Fruit fly (Drosophila melanogaster) whole organism, embryonic: ENCODE results near the gene pkaap.
A peak's percentile ranks its signal among the peaks of the same experiment; 100 is the strongest.

ENCODE experiments used
- Abd-B ChIP-seq: fragments of 200-800 bp; sonication (Bioruptor generic); optimal IDR thresholded peaks from 2 replicates; lab custom pipeline; 2018; ENCODE audit warnings: missing biosample characterization, mild to moderate bottlenecking, missing genetic modification characterization, moderate library complexity
- Asciz ChIP-seq: fragments of 200-800 bp; sonication (Bioruptor generic); optimal IDR thresholded peaks from 2 replicates; lab custom pipeline; 2017; ENCODE audit warnings: missing biosample characterization, mild to moderate bottlenecking, missing genetic modification characterization, missing genetic modification reagents
- Awh ChIP-seq: fragments of 200-800 bp; sonication (Bioruptor generic); IDR thresholded peaks from 2 replicates; pipeline ENCODE4, ENCODE4 v1.3.6; 2022; ENCODE audit warnings: missing biosample characterization, missing genetic modification characterization
- CG10209 ChIP-seq: fragments of 200-800 bp; sonication (Bioruptor generic); optimal IDR thresholded peaks from 3 replicates; lab custom pipeline; 2017; ENCODE audit warnings: missing biosample characterization, mild to moderate bottlenecking, missing genetic modification characterization, missing genetic modification reagents
- CG12219 ChIP-seq: fragments of 200-800 bp; sonication (Bioruptor generic); optimal IDR thresholded peaks from 3 replicates; lab custom pipeline; 2018; ENCODE audit warnings: missing biosample characterization, mild to moderate bottlenecking, missing genetic modification characterization
- CG12744 ChIP-seq: fragments of 200-800 bp; sonication (Bioruptor generic); optimal IDR thresholded peaks from 2 replicates; lab custom pipeline; 2016; ENCODE audit warnings: missing biosample characterization, missing genetic modification characterization
- CG13296 ChIP-seq: fragments of 200-800 bp; sonication (Bioruptor generic); optimal IDR thresholded peaks from 3 replicates; lab custom pipeline; 2018; ENCODE audit warnings: missing biosample characterization, mild to moderate bottlenecking, missing genetic modification characterization
- CG14050 ChIP-seq: fragments of 200-800 bp; sonication (Bioruptor generic); IDR thresholded peaks from 3 replicates; pipeline ENCODE4 v1.3.6; 2022; ENCODE audit warnings: missing biosample characterization, missing genetic modification characterization
- CG14441 ChIP-seq: fragments of 200-800 bp; sonication (Bioruptor generic); IDR thresholded peaks from 2 replicates; pipeline ENCODE4 v1.3.6; 2022; ENCODE audit warnings: missing biosample characterization, missing genetic modification characterization
- CG15601 ChIP-seq: fragments of 200-800 bp; sonication (Bioruptor generic); optimal IDR thresholded peaks from 3 replicates; lab custom pipeline; 2019; ENCODE audit warnings: missing biosample characterization, mild to moderate bottlenecking, missing genetic modification characterization, moderate library complexity
- CG17568 ChIP-seq: fragments of 200-800 bp; sonication (Bioruptor generic); optimal IDR thresholded peaks from 2 replicates; lab custom pipeline; 2018; ENCODE audit warnings: missing biosample characterization, mild to moderate bottlenecking, missing genetic modification characterization, moderate library complexity
- CG18599 ChIP-seq: fragments of 200-800 bp; sonication (Bioruptor generic); optimal IDR thresholded peaks from 3 replicates; lab custom pipeline; 2017; ENCODE audit warnings: missing biosample characterization, missing genetic modification characterization, mild to moderate bottlenecking, moderate library complexity, missing genetic modification reagents
- CG2120 ChIP-seq: fragments of 200-800 bp; sonication (Bioruptor generic); optimal IDR thresholded peaks from 3 replicates; lab custom pipeline; 2016; ENCODE audit warnings: missing biosample characterization, missing genetic modification characterization
- CG2129 ChIP-seq: fragments of 200-800 bp; sonication (Bioruptor generic); IDR thresholded peaks from 2 replicates; pipeline ENCODE4 v1.3.6; 2022; ENCODE audit warnings: missing biosample characterization, missing genetic modification characterization; ENCODE audit not compliant: partially characterized antibody
- CG2678 ChIP-seq: fragments of 200-800 bp; sonication (Bioruptor generic); optimal IDR thresholded peaks from 3 replicates; lab custom pipeline; 2019; ENCODE audit warnings: missing biosample characterization, mild to moderate bottlenecking, missing genetic modification characterization, moderate library complexity
- CG42726 ChIP-seq: fragments of 200-800 bp; sonication (Bioruptor generic); IDR thresholded peaks from 2 replicates; pipeline ENCODE4 v1.3.6; 2022; ENCODE audit warnings: missing biosample characterization, missing genetic modification characterization; ENCODE audit not compliant: partially characterized antibody
- CG4424 ChIP-seq: fragments of 200-800 bp; sonication (Bioruptor generic); optimal IDR thresholded peaks from 3 replicates; lab custom pipeline; 2016; ENCODE audit warnings: missing biosample characterization, missing genetic modification characterization
- CG6791 ChIP-seq: fragments of 200-800 bp; sonication (Bioruptor generic); IDR thresholded peaks from 3 replicates; pipeline ENCODE4 v1.3.6; 2022; ENCODE audit warnings: missing biosample characterization, missing genetic modification characterization; ENCODE audit not compliant: partially characterized antibody
- CG8924 ChIP-seq: fragments of 200-800 bp; optimal IDR thresholded peaks from 3 replicates; lab custom pipeline; 2019; ENCODE audit warnings: missing biosample characterization, mild to moderate bottlenecking, missing genetic modification characterization, moderate library complexity
- CG9215 ChIP-seq: fragments of 200-800 bp; sonication (Bioruptor generic); IDR thresholded peaks from 2 replicates; pipeline ENCODE4 v1.3.6; 2022; ENCODE audit warnings: missing biosample characterization, missing genetic modification characterization
- Ets97D ChIP-seq: fragments of 200-800 bp; sonication (Bioruptor generic); optimal IDR thresholded peaks from 3 replicates; lab custom pipeline; 2016; ENCODE audit warnings: missing biosample characterization, missing genetic modification characterization
- Fer3 ChIP-seq: fragments of 200-800 bp; sonication (Bioruptor generic); optimal IDR thresholded peaks from 2 replicates; lab custom pipeline; 2018; ENCODE audit warnings: missing biosample characterization, mild to moderate bottlenecking, missing genetic modification characterization, moderate library complexity
- GATAe ChIP-seq: fragments of 200-800 bp; sonication (Bioruptor generic); conservative IDR thresholded peaks from 2 replicates; pipeline ENCODE4 v1.3.6; 2022; ENCODE audit warnings: missing biosample characterization, missing genetic modification characterization
- HmgZ ChIP-seq: fragments of 200-800 bp; sonication (Bioruptor generic); optimal IDR thresholded peaks from 2 replicates; lab custom pipeline; 2018; ENCODE audit warnings: missing biosample characterization, mild to moderate bottlenecking, missing genetic modification characterization
- Max ChIP-seq: fragments of 200-800 bp; sonication (Bioruptor generic); optimal IDR thresholded peaks from 2 replicates; lab custom pipeline; 2016; ENCODE audit warnings: missing biosample characterization, mild to moderate bottlenecking, missing genetic modification characterization
- Med ChIP-seq: fragments of 200-800 bp; sonication (Bioruptor generic); peaks from one replicate; lab custom pipeline; 2016; ENCODE audit warnings: missing biosample characterization, missing genetic modification characterization, mild to moderate bottlenecking, inconsistent platforms, moderate library complexity
- Oaz ChIP-seq: fragments of 200-800 bp; sonication (Bioruptor generic); IDR thresholded peaks from 2 replicates; pipeline ENCODE4 v1.3.6; 2022; ENCODE audit warnings: missing biosample characterization, missing genetic modification characterization
- Pdp1 ChIP-seq, 2 experiments: fragments of 200-800 bp; sonication (Bioruptor generic); optimal IDR thresholded peaks; 3 replicates each; lab custom pipeline; 2016; ENCODE audit warnings: missing biosample characterization in 2 of 2, missing genetic modification characterization in 2 of 2, mild to moderate bottlenecking in 1 of 2, moderate library complexity in 1 of 2
- Poxn ChIP-seq: fragments of 200-800 bp; sonication (Bioruptor generic); IDR thresholded peaks from 2 replicates; pipeline ENCODE4 v1.3.6; 2022; ENCODE audit warnings: missing biosample characterization, missing genetic modification characterization
- bbx ChIP-seq: fragments of 200-800 bp; sonication (Bioruptor generic); IDR thresholded peaks from 2 replicates; pipeline ENCODE4 v1.3.6; 2022; ENCODE audit warnings: missing biosample characterization, missing genetic modification characterization; ENCODE audit not compliant: partially characterized antibody
- crc ChIP-seq: fragments of 200-800 bp; sonication (Bioruptor generic); optimal IDR thresholded peaks from 2 replicates; lab custom pipeline; 2016; ENCODE audit warnings: missing biosample characterization, missing genetic modification characterization
- crp ChIP-seq, 2 experiments: fragments of 200-800 bp; sonication (Bioruptor generic); optimal IDR thresholded peaks; 2 replicates in 1 of 2; 3 replicates in 1 of 2; lab custom pipeline; 2017; ENCODE audit warnings: missing biosample characterization in 2 of 2, missing genetic modification characterization in 2 of 2, mild to moderate bottlenecking in 1 of 2, moderate library complexity in 1 of 2
- disco-r ChIP-seq: fragments of 200-800 bp; sonication (Bioruptor generic); optimal IDR thresholded peaks from 2 replicates; lab custom pipeline; 2016; ENCODE audit warnings: missing biosample characterization, missing genetic modification characterization
- en ChIP-seq: fragments of 200-800 bp; sonication (Bioruptor generic); optimal IDR thresholded peaks from 2 replicates; lab custom pipeline; 2016; ENCODE audit warnings: missing biosample characterization, missing genetic modification characterization
- ewg ChIP-seq: fragments of 200-800 bp; sonication (Bioruptor generic); optimal IDR thresholded peaks from 3 replicates; lab custom pipeline; 2017; ENCODE audit warnings: mild to moderate bottlenecking, missing biosample characterization, missing genetic modification reagents, missing genetic modification characterization
- fru ChIP-seq: fragments of >200 bp; optimal IDR thresholded peaks from 2 replicates; lab custom pipeline; 2017
- hb ChIP-seq: fragments of 200-800 bp; sonication (Bioruptor generic); IDR thresholded peaks from 3 replicates; pipeline ENCODE4 v1.3.6; 2022; ENCODE audit warnings: missing biosample characterization, missing genetic modification characterization; ENCODE audit not compliant: partially characterized antibody
- lbe ChIP-seq: fragments of 200-800 bp; sonication (Bioruptor generic); optimal IDR thresholded peaks from 2 replicates; lab custom pipeline; 2016; ENCODE audit warnings: missing biosample characterization, mild to moderate bottlenecking, missing genetic modification characterization
- mirr ChIP-seq: fragments of 200-800 bp; sonication (Bioruptor generic); optimal IDR thresholded peaks from 3 replicates; lab custom pipeline; 2018; ENCODE audit warnings: missing biosample characterization, mild to moderate bottlenecking, missing genetic modification characterization
- nerfin-2 ChIP-seq: fragments of 200-800 bp; sonication (Bioruptor generic); IDR thresholded peaks from 2 replicates; pipeline ENCODE4 v1.3.6; 2022; ENCODE audit warnings: missing biosample characterization, missing genetic modification characterization; ENCODE audit not compliant: partially characterized antibody
- oc ChIP-seq: fragments of 200-800 bp; sonication (Bioruptor generic); optimal IDR thresholded peaks from 2 replicates; lab custom pipeline; 2018; ENCODE audit warnings: missing biosample characterization, mild to moderate bottlenecking, missing genetic modification characterization, moderate library complexity
- pho ChIP-seq: fragments of 200-800 bp; sonication (Bioruptor generic); optimal IDR thresholded peaks from 2 replicates; lab custom pipeline; 2016; ENCODE audit warnings: missing biosample characterization, missing genetic modification characterization
- pita ChIP-seq: fragments of 200-800 bp; sonication (Bioruptor generic); optimal IDR thresholded peaks from 2 replicates; lab custom pipeline; 2017; ENCODE audit warnings: missing biosample characterization, mild to moderate bottlenecking, missing genetic modification characterization
- pnt ChIP-seq: fragments of 200-800 bp; sonication (Bioruptor generic); optimal IDR thresholded peaks from 3 replicates; lab custom pipeline; 2016; ENCODE audit warnings: missing biosample characterization, missing genetic modification characterization
- sr ChIP-seq: fragments of 200-800 bp; sonication (Bioruptor generic); IDR thresholded peaks from 3 replicates; pipeline ENCODE4 v1.3.6; 2022; ENCODE audit warnings: missing biosample characterization, missing genetic modification characterization
- sug ChIP-seq: fragments of 200-800 bp; optimal IDR thresholded peaks from 2 replicates; lab custom pipeline; 2019; ENCODE audit warnings: missing biosample characterization, mild to moderate bottlenecking, missing genetic modification characterization, moderate library complexity
- tio ChIP-seq: fragments of 200-800 bp; sonication (Bioruptor generic); optimal IDR thresholded peaks from 2 replicates; lab custom pipeline; 2017; ENCODE audit warnings: missing biosample characterization, missing genetic modification characterization, inconsistent platforms

pkaap gene

DNA sequence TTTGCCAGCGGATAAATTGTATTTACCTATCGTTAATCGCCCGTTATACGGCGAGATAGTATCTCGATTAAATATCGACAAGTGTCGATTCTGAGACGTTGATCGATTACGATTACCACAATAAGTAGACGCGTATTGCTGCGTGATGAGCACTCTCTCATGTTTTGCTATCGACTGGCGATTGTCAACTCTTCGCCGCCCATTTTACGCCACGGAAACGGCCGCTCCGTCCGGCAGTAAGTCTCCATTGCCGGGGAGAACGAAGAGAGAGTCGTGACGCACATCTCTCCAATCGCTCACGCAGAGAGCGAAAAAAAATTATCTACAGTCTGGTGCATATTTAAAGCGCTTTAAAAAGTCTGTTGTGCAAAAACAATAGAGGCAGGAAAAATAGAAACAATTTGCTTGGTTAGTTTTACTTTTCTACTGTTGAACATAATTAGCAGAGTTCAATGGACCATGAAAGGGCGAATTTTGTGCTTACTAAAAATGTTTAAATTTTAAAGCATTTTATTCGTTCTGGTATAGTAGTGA lies 36.4 kb upstream of the pkaap start, which contains the start of gene CG46309 (continued):
- TF ChIP-seq CG14050: peak; percentile 23; the same call in 1 of the 3 replicates
- TF ChIP-seq en (GFP tag; lab: Kevin White, UChicago): peak; percentile 11
- TF ChIP-seq CG8924 (tag; lab: Kevin White, UChicago): peak; percentile 64
- TF ChIP-seq Med (GFP tag; lab: Kevin White, UChicago): no peak
- peak; percentile 43 for TF ChIP-seq disco-r (GFP tag; lab: Kevin White, UChicago)
- TF ChIP-seq CG12219: peak; percentile 40
- TF ChIP-seq Asciz (GFP tag; lab: Kevin White, UChicago): peak; percentile 21
- TF ChIP-seq CG42726 (GFP tag; lab: Robert Waterston, UW): no peak; the same call in 1 of the 2 replicates
- peak; percentile 21 for TF ChIP-seq tio (GFP tag; lab: Kevin White, UChicago)
- TF ChIP-seq sr (GFP tag; lab: Robert Waterston, UW): no peak
- TF ChIP-seq CG18599 (GFP tag; lab: Kevin White, UChicago): peak; percentile 0
- TF ChIP-seq hb (GFP tag; lab: Robert Waterston, UW): peak; percentile 89; the same call in 2 of the 3 replicates
- TF ChIP-seq pita (GFP tag; lab: Kevin White, UChicago): no peak
- no peak for TF ChIP-seq Abd-B (GFP tag; lab: Kevin White, UChicago)
- peak; percentile 33 for TF ChIP-seq CG13296
- peak; percentile 12 for TF ChIP-seq Fer3 (tag; lab: Kevin White, UChicago)

DNA sequence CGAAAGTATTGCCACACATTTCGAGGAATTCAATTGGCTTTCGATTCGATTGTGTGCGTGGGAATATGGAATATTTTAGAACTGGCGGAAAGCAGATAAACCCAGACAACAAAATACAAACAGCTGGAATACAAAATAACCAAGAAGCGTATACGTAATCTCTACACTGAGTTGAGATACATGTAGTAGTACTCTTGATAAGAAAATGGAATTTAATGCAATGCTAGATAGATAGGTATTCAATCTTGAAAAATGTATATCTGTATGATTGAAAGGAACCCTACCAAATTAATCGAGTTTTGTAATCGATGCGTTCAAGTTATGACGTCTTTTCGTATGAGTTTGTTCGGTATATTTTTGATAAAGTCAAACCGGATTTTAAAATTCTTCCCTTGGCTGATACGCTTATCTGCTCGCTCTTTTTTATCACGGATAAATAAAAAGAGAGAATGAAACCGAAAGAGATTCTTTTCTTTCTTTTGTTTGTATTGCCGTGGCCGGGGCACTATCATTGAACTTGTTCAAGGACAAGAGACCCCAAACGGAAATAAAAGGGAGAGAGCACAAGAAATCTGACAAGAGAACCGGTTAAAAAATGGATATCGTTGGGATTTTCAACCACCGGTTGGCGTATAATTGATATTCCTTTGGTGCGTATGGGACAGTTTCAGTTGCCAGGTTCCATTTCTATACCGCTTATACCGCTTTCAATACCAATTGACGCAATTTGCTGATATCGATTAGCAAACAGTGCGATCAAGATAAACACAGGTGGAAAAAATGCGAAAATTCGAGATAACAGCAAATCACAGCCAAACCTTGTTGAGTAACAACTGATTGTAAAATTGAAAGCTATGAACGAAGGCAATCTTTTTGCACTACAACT lies 32.6 kb upstream of the pkaap start:
- TF ChIP-seq Pdp1 (GFP tag; optimal IDR thresholded peaks at IDR 0.05; lab: Kevin White, UChicago) (peak in 1 of 2 experiments; percentile 87), CG6791 (no peak), lbe (GFP tag; lab: Kevin White, UChicago) (peak; percentile 13), CG4424 (GFP tag; lab: Kevin White, UChicago) (no peak), CG14441 (GFP tag; lab: Robert Waterston, UW) (no peak), pho (GFP tag; lab: Kevin White, UChicago) (no peak), Awh (GFP tag; lab: Robert Waterston, UW) (no peak), sug (tag; lab: Kevin White, UChicago) (peak; percentile 26), crp (GFP tag; optimal IDR thresholded peaks at IDR 0.05; lab: Kevin White, UChicago) (no peak), Oaz (GFP tag; lab: Robert Waterston, UW) (no peak), nerfin-2 (GFP tag; lab: Robert Waterston, UW) (no peak), HmgZ (tag; lab: Kevin White, UChicago) (no peak), Poxn (GFP tag; lab: Robert Waterston, UW) (no peak), oc (tag; lab: Kevin White, UChicago) (no peak), GATAe (GFP tag; lab: Robert Waterston, UW) (no peak), pnt (GFP tag; lab: Kevin White, UChicago) (no peak), CG10209 (GFP tag; lab: Kevin White, UChicago) (no peak), CG9215 (GFP tag; lab: Robert Waterston, UW) (no peak), Max (GFP tag; lab: Kevin White, UChicago) (no peak), CG15601 (tag; lab: Kevin White, UChicago) (peak; percentile 39), CG2129 (no peak), CG2120 (no peak), Ets97D (GFP tag; lab: Kevin White, UChicago) (no peak), fru (lab: Kevin White, UChicago) (no peak), crc (GFP tag; lab: Kevin White, UChicago) (no peak), ewg (GFP tag; lab: Kevin White, UChicago) (no peak), CG2678 (no peak), mirr (peak; percentile 95), CG12744 (GFP tag; lab: Kevin White, UChicago) (no peak), CG17568 (GFP tag; lab: Kevin White, UChicago) (no peak), bbx (GFP tag; lab: Robert Waterston, UW) (no peak)
